Worm (Caenorhabditis elegans) whole organism, late embryonic: ENCODE results near the gene T06E8.8.

ENCODE experiments used
- Y22D7AL.16 ChIP-seq: sonication (generic microtip); optimal IDR thresholded peaks from 2 replicates; lab custom pipeline; 2016; ENCODE audit warnings: missing genetic modification characterization, missing compliant biosample characterization
- ama-1 ChIP-seq: fragments of 150-350 bp; optimal IDR thresholded peaks from 2 replicates; lab custom pipeline; 2014
- ceh-9 ChIP-seq: sonication (generic microtip); optimal IDR thresholded peaks from 2 replicates; lab custom pipeline; 2016; ENCODE audit warnings: mild to moderate bottlenecking, missing genetic modification characterization, inconsistent platforms, missing compliant biosample characterization
- elt-2 ChIP-seq: sonication (generic microtip); optimal IDR thresholded peaks from 2 replicates; lab custom pipeline; 2016; ENCODE audit warnings: missing genetic modification reagents, missing genetic modification characterization, missing compliant biosample characterization
- hlh-30 ChIP-seq: sonication (generic microtip); optimal IDR thresholded peaks from 2 replicates; lab custom pipeline; 2017; ENCODE audit warnings: antibody characterized with exemption, missing genetic modification characterization, missing compliant biosample characterization; ENCODE audit not compliant: insufficient read depth
- nfya-1 ChIP-seq: sonication (generic microtip); optimal IDR thresholded peaks from 2 replicates; lab custom pipeline; 2017; ENCODE audit warnings: missing genetic modification characterization, mild to moderate bottlenecking, missing compliant biosample characterization, antibody characterized with exemption, moderate library complexity
- nhr-11 ChIP-seq: fragments of 150-350 bp; optimal IDR thresholded peaks from 2 replicates; lab custom pipeline; 2014; ENCODE audit warnings: missing biosample characterization, missing genetic modification characterization
- sdc-2 ChIP-seq: sonication (generic microtip); optimal IDR thresholded peaks from 2 replicates; lab custom pipeline; 2016; ENCODE audit warnings: missing genotype, missing genetic modification characterization, missing compliant biosample characterization
- sox-4 ChIP-seq: sonication (generic microtip); optimal IDR thresholded peaks from 2 replicates; lab custom pipeline; 2017; ENCODE audit warnings: mild to moderate bottlenecking, missing genetic modification characterization, inconsistent platforms, missing compliant biosample characterization
- ttx-3 ChIP-seq: sonication (generic microtip); optimal IDR thresholded peaks from 2 replicates; lab custom pipeline; 2016; ENCODE audit warnings: missing genetic modification reagents, missing genetic modification characterization, missing compliant biosample characterization
- unc-42 ChIP-seq: sonication (generic microtip); optimal IDR thresholded peaks from 2 replicates; lab custom pipeline; 2016; ENCODE audit warnings: missing genotype, missing genetic modification characterization, missing compliant biosample characterization
- unc-55 ChIP-seq: sonication (generic microtip); optimal IDR thresholded peaks from 2 replicates; lab custom pipeline; 2017; ENCODE audit warnings: missing biosample characterization, missing genetic modification reagents, missing genetic modification characterization

DNA sequence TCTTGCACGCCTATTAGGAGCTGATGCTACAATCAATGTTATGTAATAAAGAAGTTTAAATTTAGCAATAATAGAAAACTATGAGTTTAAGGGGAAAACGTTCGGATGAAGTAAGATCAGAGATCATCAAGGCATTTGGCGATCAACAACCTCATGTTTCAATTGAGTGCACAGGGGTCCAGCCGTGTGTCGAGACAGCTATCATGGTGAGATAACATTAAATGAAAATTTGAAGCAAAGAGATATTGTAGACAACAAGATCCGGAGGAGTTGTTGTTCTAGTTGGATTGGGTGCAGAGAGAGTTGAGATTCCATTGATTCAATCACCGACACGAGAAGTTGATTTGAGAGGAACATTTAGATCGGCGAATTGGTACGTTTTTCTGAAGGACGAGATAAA lies 42.6 kb downstream of the T06E8.8 start:
- TF ChIP-seq sdc-2 (tag; lab: Kevin White, UChicago) (no peak), elt-2 (tag; lab: Kevin White, UChicago) (no peak), Y22D7AL.16 (tag; lab: Kevin White, UChicago) (no peak), ama-1 (no peak), unc-55 (GFP tag; lab: Kevin White, UChicago) (no peak), ttx-3 (tag; lab: Kevin White, UChicago) (no peak), ceh-9 (no peak), unc-42 (tag; lab: Kevin White, UChicago) (no peak), nfya-1 (tag; lab: Kevin White, UChicago) (no peak), hlh-30 (no peak), nhr-11 (tag; lab: Kevin White, UChicago) (no peak), sox-4 (no peak)
